Worm (Caenorhabditis elegans) whole organism, young adult: ENCODE measurements around the gene odd-1.
A peak's percentile ranks its signal among the peaks of the same experiment; 100 is the strongest.

Experiments
- C17E4.6 ChIP-seq: fragments of 200-800 bp; sonication (Bioruptor generic); IDR thresholded peaks from 2 replicates; pipeline ENCODE4 v1.3.6; 2022; ENCODE audit warnings: missing genetic modification reagents, missing genetic modification characterization, missing compliant biosample characterization
- F22D6.2 ChIP-seq: sonication (generic microtip); optimal IDR thresholded peaks from 2 replicates; lab custom pipeline; 2016; ENCODE audit warnings: mild to moderate bottlenecking, missing genetic modification characterization, missing compliant biosample characterization
- F33H1.4 ChIP-seq: fragments of 200-800 bp; sonication (Bioruptor generic); IDR thresholded peaks from 2 replicates; pipeline ENCODE4 v1.3.6; 2022; ENCODE audit warnings: missing genetic modification reagents, missing genetic modification characterization, missing compliant biosample characterization
- F37B4.10 ChIP-seq: fragments of 200-800 bp; sonication (Bioruptor generic); IDR thresholded peaks from 2 replicates; pipeline ENCODE4 v1.3.6; 2022; ENCODE audit warnings: missing genetic modification characterization, missing compliant biosample characterization
- F55B11.4 ChIP-seq: sonication (generic microtip); optimal IDR thresholded peaks from 2 replicates; lab custom pipeline; 2016; ENCODE audit warnings: missing compliant biosample characterization, missing genetic modification characterization, borderline replicate concordance; ENCODE audit not compliant: insufficient read depth
- Y56A3A.18 ChIP-seq: fragments of 200-800 bp; sonication (Bioruptor generic); IDR thresholded peaks from 2 replicates; pipeline ENCODE4 v1.3.6; 2022; ENCODE audit warnings: missing genetic modification reagents, missing genetic modification characterization, missing compliant biosample characterization
- Y67H2A.10 ChIP-seq: fragments of 200-800 bp; sonication (Bioruptor generic); conservative IDR thresholded peaks from 2 replicates; pipeline ENCODE4 v1.3.6; 2022; ENCODE audit warnings: missing genetic modification reagents, missing genetic modification characterization, missing compliant biosample characterization
- atf-7 ChIP-seq: sonication (generic microtip); optimal IDR thresholded peaks from 2 replicates; lab custom pipeline; 2017; ENCODE audit warnings: mild to moderate bottlenecking, missing genetic modification characterization, missing compliant biosample characterization
- athp-1 ChIP-seq: sonication (generic microtip); optimal IDR thresholded peaks from 2 replicates; lab custom pipeline; 2017; ENCODE audit warnings: mild to moderate bottlenecking, missing genetic modification characterization, missing compliant biosample characterization
- ccch-3 ChIP-seq: fragments of 200-800 bp; sonication (Bioruptor generic); optimal IDR thresholded peaks from 2 replicates; lab custom pipeline; 2018; ENCODE audit warnings: mild to moderate bottlenecking, missing genetic modification characterization, missing compliant biosample characterization
- ceh-27 ChIP-seq: fragments of 200-800 bp; sonication (Bioruptor generic); optimal IDR thresholded peaks from 2 replicates; lab custom pipeline; 2018; ENCODE audit warnings: mild to moderate bottlenecking, missing genetic modification characterization, moderate library complexity, missing compliant biosample characterization
- ceh-40 ChIP-seq: fragments of 200-800 bp; sonication (Bioruptor generic); IDR thresholded peaks from 2 replicates; pipeline ENCODE4 v1.3.6; 2022; ENCODE audit warnings: missing genetic modification characterization, missing compliant biosample characterization
- ceh-58 ChIP-seq: fragments of 200-800 bp; sonication (Bioruptor generic); IDR thresholded peaks from 2 replicates; pipeline ENCODE4 v1.3.6; 2022; ENCODE audit warnings: missing genetic modification characterization, missing compliant biosample characterization
- ceh-91 ChIP-seq: fragments of 200-800 bp; sonication (Bioruptor generic); IDR thresholded peaks from 2 replicates; pipeline ENCODE4 v1.3.6; 2022; ENCODE audit warnings: missing genetic modification reagents, missing genetic modification characterization, missing compliant biosample characterization
- dox-1 ChIP-seq: fragments of 200-800 bp; sonication (Bioruptor generic); IDR thresholded peaks from 2 replicates; pipeline ENCODE4 v1.3.6; 2022; ENCODE audit warnings: missing genetic modification reagents, missing genetic modification characterization, missing compliant biosample characterization
- dpff-1 ChIP-seq: sonication (generic microtip); optimal IDR thresholded peaks from 2 replicates; lab custom pipeline; 2017; ENCODE audit warnings: mild to moderate bottlenecking, missing genetic modification characterization, missing compliant biosample characterization
- efl-1 ChIP-seq: fragments of 150-350 bp; optimal IDR thresholded peaks from 2 replicates; lab custom pipeline; 2014; ENCODE audit warnings: missing biosample characterization, missing genetic modification reagents, missing genetic modification characterization
- egl-44 ChIP-seq: fragments of 200-800 bp; sonication (Bioruptor generic); IDR thresholded peaks from 2 replicates; pipeline ENCODE4 v1.3.6; 2022; ENCODE audit warnings: missing genetic modification reagents, missing genetic modification characterization, missing compliant biosample characterization
- ekl-4 ChIP-seq: fragments of 200-800 bp; sonication (Bioruptor generic); IDR thresholded peaks from 2 replicates; pipeline ENCODE4 v1.3.6; 2022; ENCODE audit warnings: missing genetic modification reagents, missing genetic modification characterization, missing compliant biosample characterization
- ets-4 ChIP-seq: fragments of 200-800 bp; sonication (Bioruptor generic); optimal IDR thresholded peaks from 2 replicates; lab custom pipeline; 2018; ENCODE audit warnings: mild to moderate bottlenecking, missing genetic modification characterization, missing compliant biosample characterization
- fkh-3 ChIP-seq: sonication (generic microtip); optimal IDR thresholded peaks from 2 replicates; lab custom pipeline; 2016; ENCODE audit warnings: mild to moderate bottlenecking, missing genetic modification characterization, missing compliant biosample characterization
- him-1 ChIP-seq: sonication (generic microtip); optimal IDR thresholded peaks from 2 replicates; lab custom pipeline; 2016; ENCODE audit warnings: missing genotype, missing genetic modification reagents, missing genetic modification characterization, missing compliant biosample characterization
- hlh-26 ChIP-seq: fragments of 200-800 bp; sonication (Bioruptor generic); conservative IDR thresholded peaks from 2 replicates; pipeline ENCODE4 v1.3.6; 2022; ENCODE audit warnings: missing genetic modification reagents, missing genetic modification characterization, missing compliant biosample characterization
- hmg-1.2 ChIP-seq: fragments of 200-800 bp; sonication (Bioruptor generic); IDR thresholded peaks from 2 replicates; pipeline ENCODE4 v1.3.6; 2022; ENCODE audit warnings: missing genetic modification reagents, missing genetic modification characterization, missing compliant biosample characterization
- hrde-1 ChIP-seq: sonication (generic microtip); optimal IDR thresholded peaks from 2 replicates; lab custom pipeline; 2016; ENCODE audit warnings: missing genetic modification characterization, mild to moderate bottlenecking, missing compliant biosample characterization, moderate library complexity, missing genotype, missing genetic modification reagents, borderline replicate concordance
- hsf-1 ChIP-seq: fragments of 200-800 bp; sonication (Bioruptor generic); IDR thresholded peaks from 2 replicates; pipeline ENCODE4 v1.3.6; 2022; ENCODE audit warnings: missing genetic modification reagents, missing genetic modification characterization, missing compliant biosample characterization
- lag-1 ChIP-seq: fragments of 200-800 bp; sonication (Bioruptor generic); IDR thresholded peaks from 2 replicates; pipeline ENCODE4 v1.3.6; 2022; ENCODE audit warnings: missing genetic modification reagents, missing genetic modification characterization, missing compliant biosample characterization
- let-526 ChIP-seq: fragments of 200-800 bp; sonication (Bioruptor generic); IDR thresholded peaks from 2 replicates; pipeline ENCODE4 v1.3.6; 2022; ENCODE audit warnings: missing genetic modification reagents, missing genetic modification characterization, missing compliant biosample characterization
- let-607 ChIP-seq, 2 experiments: fragments of 200-800 bp in 1 of 2; sonication (Bioruptor generic) in 1 of 2; sonication (generic microtip) in 1 of 2; optimal IDR thresholded peaks; 2 replicates each; lab custom pipeline; 2016 to 2018; ENCODE audit warnings: mild to moderate bottlenecking in 2 of 2, missing compliant biosample characterization in 2 of 2, missing genetic modification characterization in 2 of 2, moderate library complexity in 2 of 2, missing genotype in 1 of 2
- lin-26 ChIP-seq: fragments of 200-800 bp; sonication (Bioruptor generic); IDR thresholded peaks from 2 replicates; pipeline ENCODE4 v1.3.6; 2022; ENCODE audit warnings: missing genetic modification reagents, missing genetic modification characterization, missing compliant biosample characterization
- lin-35 ChIP-seq, 3 experiments: fragments of 150-350 bp in 2 of 3; sonication (generic microtip) in 1 of 3; optimal IDR thresholded peaks; 2 replicates each; lab custom pipeline; 2014 to 2018; ENCODE audit warnings: missing biosample characterization in 3 of 3, missing genetic modification characterization in 3 of 3, missing genetic modification reagents in 3 of 3
- madf-6 ChIP-seq: fragments of 200-800 bp; sonication (Bioruptor generic); IDR thresholded peaks from 2 replicates; pipeline ENCODE4 v1.3.6; 2022; ENCODE audit warnings: missing genetic modification reagents, missing genetic modification characterization, missing compliant biosample characterization
- nhr-80 ChIP-seq: sonication (generic microtip); optimal IDR thresholded peaks from 2 replicates; lab custom pipeline; 2016; ENCODE audit warnings: missing genetic modification characterization, missing compliant biosample characterization
- nhr-90 ChIP-seq: sonication (generic microtip); optimal IDR thresholded peaks from 2 replicates; lab custom pipeline; 2016; ENCODE audit warnings: missing genotype, mild to moderate bottlenecking, missing genetic modification characterization, missing compliant biosample characterization
- rcor-1 ChIP-seq: fragments of 200-800 bp; sonication (Bioruptor generic); IDR thresholded peaks from 2 replicates; pipeline ENCODE4 v1.3.6; 2022; ENCODE audit warnings: missing genetic modification reagents, missing genetic modification characterization, missing compliant biosample characterization
- rec-8 ChIP-seq, 2 experiments: sonication (generic microtip); optimal IDR thresholded peaks; 2 replicates each; lab custom pipeline; 2016; ENCODE audit warnings: mild to moderate bottlenecking in 2 of 2, missing genetic modification characterization in 2 of 2, missing genetic modification reagents in 2 of 2, missing genotype in 2 of 2, missing biosample characterization in 1 of 2, missing compliant biosample characterization in 1 of 2, moderate library complexity in 1 of 2
- repo-1 ChIP-seq: sonication (generic microtip); optimal IDR thresholded peaks from 2 replicates; lab custom pipeline; 2017; ENCODE audit warnings: mild to moderate bottlenecking, missing genetic modification characterization, missing compliant biosample characterization
- sdz-38 ChIP-seq: sonication (generic microtip); optimal IDR thresholded peaks from 2 replicates; lab custom pipeline; 2016; ENCODE audit warnings: missing genotype, missing genetic modification characterization, missing compliant biosample characterization
- sea-2 ChIP-seq: fragments of 200-800 bp; sonication (Bioruptor generic); IDR thresholded peaks from 2 replicates; pipeline ENCODE4 v1.3.6; 2022; ENCODE audit warnings: missing genetic modification characterization, missing compliant biosample characterization
- snpc-3.4 ChIP-seq: sonication (generic microtip); optimal IDR thresholded peaks from 2 replicates; lab custom pipeline; 2017; ENCODE audit warnings: missing genetic modification characterization, mild to moderate bottlenecking, missing compliant biosample characterization, antibody characterized with exemption, moderate library complexity, missing genotype, missing genetic modification reagents
- unc-62 ChIP-seq: fragments of 150-350 bp; optimal IDR thresholded peaks from 2 replicates; lab custom pipeline; 2014; ENCODE audit warnings: missing biosample characterization, missing genetic modification reagents, missing genetic modification characterization
- xnd-1 ChIP-seq: sonication (generic microtip); optimal IDR thresholded peaks from 2 replicates; lab custom pipeline; 2016; ENCODE audit warnings: missing genotype, missing genetic modification reagents, missing genetic modification characterization, missing compliant biosample characterization
- ztf-22 ChIP-seq: fragments of 200-800 bp; sonication (Bioruptor generic); optimal IDR thresholded peaks from 2 replicates; lab custom pipeline; 2018; ENCODE audit warnings: mild to moderate bottlenecking, missing genetic modification characterization, moderate library complexity, missing compliant biosample characterization
- ztf-26 ChIP-seq: sonication (generic microtip); optimal IDR thresholded peaks from 2 replicates; lab custom pipeline; 2017; ENCODE audit warnings: missing genetic modification characterization, missing compliant biosample characterization
- ztf-28 ChIP-seq: fragments of 200-800 bp; sonication (Bioruptor generic); IDR thresholded peaks from 2 replicates; pipeline ENCODE4 v1.3.6; 2022; ENCODE audit warnings: missing genetic modification reagents, missing genetic modification characterization, missing compliant biosample characterization

The odd-1 gene

DNA sequence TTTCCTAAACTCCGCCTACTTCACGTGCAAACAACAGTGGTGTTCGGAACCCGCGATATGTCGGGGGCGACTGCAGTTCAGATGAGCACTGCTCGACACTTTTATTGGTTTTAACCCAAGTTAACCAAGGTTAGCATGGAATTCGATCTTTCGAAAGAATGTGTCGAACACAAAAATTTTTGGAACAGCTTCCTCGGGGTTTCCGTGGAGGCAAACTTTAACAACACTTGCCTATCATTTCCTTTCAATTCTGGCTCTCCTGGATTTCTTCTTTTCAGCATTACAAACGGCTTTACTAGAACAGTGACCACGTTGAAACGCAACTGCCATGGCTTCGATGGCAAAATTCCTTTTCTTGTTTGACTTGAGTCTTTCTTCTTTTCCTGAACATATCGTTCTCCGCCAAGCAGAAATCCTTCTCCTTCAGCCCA, 33.2 kb downstream of the odd-1 start (continued):
- TF ChIP-seq rcor-1 (GFP tag; lab: Robert Waterston, UW) (peak; percentile 86), F22D6.2 (tag; lab: Kevin White, UChicago) (peak; percentile 28), Y67H2A.10 (no peak), dox-1 (GFP tag; lab: Robert Waterston, UW) (peak; percentile 90), ceh-40 (GFP tag; lab: Robert Waterston, UW) (no peak), madf-6 (peak; percentile 88), ceh-27 (GFP tag; lab: Kevin White, UChicago) (peak; percentile 17), hlh-26 (no peak), ztf-26 (tag; lab: Kevin White, UChicago) (peak; percentile 1), sdz-38 (tag; lab: Kevin White, UChicago) (no peak), nhr-80 (tag; lab: Kevin White, UChicago) (peak; percentile 63), ztf-28 (no peak), atf-7 (tag; lab: Kevin White, UChicago) (peak; percentile 63), ekl-4 (peak; percentile 92), C17E4.6 (GFP tag; lab: Robert Waterston, UW) (peak; percentile 51; the same call in 1 of the 2 replicates), F55B11.4 (tag; lab: Kevin White, UChicago) (no peak), hrde-1 (tag; lab: Kevin White, UChicago) (peak; percentile 74), hmg-1.2 (GFP tag; lab: Robert Waterston, UW) (peak; percentile 93), F37B4.10 (GFP tag; lab: Robert Waterston, UW) (no peak), F33H1.4 (GFP tag; lab: Robert Waterston, UW) (peak; percentile 51; the same call in 1 of the 2 replicates), repo-1 (tag; lab: Kevin White, UChicago) (peak; percentile 89), him-1 (tag; lab: Kevin White, UChicago) (peak; percentile 91), snpc-3.4 (peak; percentile 99), rec-8 (tag; optimal IDR thresholded peaks at IDR 0.05; lab: Kevin White, UChicago) (no peak), ztf-22 (GFP tag; lab: Kevin White, UChicago) (no peak), ceh-91 (GFP tag; lab: Robert Waterston, UW) (no peak), lag-1 (GFP tag; lab: Robert Waterston, UW) (no peak), fkh-3 (tag; lab: Kevin White, UChicago) (peak; percentile 92), athp-1 (tag; lab: Kevin White, UChicago) (peak; percentile 47), sea-2 (no peak), lin-26 (peak; percentile 67), ceh-58 (GFP tag; lab: Robert Waterston, UW) (no peak), xnd-1 (tag; lab: Kevin White, UChicago) (peak; percentile 22), egl-44 (GFP tag; lab: Robert Waterston, UW) (0 out of 2 replicates have a peak, but pooled peaks have one; percentile 18), ets-4 (peak; percentile 44), let-607 (tag; optimal IDR thresholded peaks at IDR 0.05; lab: Kevin White, UChicago) (peak in 1 of 2 experiments; percentile 30), hsf-1 (peak; percentile 75), ccch-3 (GFP tag; lab: Kevin White, UChicago) (no peak), let-526 (GFP tag; lab: Robert Waterston, UW) (no peak), lin-35 (GFP tag; optimal IDR thresholded peaks at IDR 0.05; lab: Kevin White, UChicago) (peak in 1 of 3 experiments; percentile 27), unc-62 (no peak), Y56A3A.18 (peak; percentile 72; the same call in 1 of the 2 replicates), nhr-90 (tag; lab: Kevin White, UChicago) (no peak), efl-1 (GFP tag; lab: Kevin White, UChicago) (no peak), dpff-1 (tag; lab: Kevin White, UChicago) (peak; percentile 90)
